Fruit fly (Drosophila melanogaster) whole organism, wandering third instar larva: ENCODE measurements around the gene TrissinR.

ENCODE experiments used
- Abd-B ChIP-seq: fragments of >200 bp; optimal IDR thresholded peaks from 2 replicates; lab custom pipeline; 2017; ENCODE audit warnings: missing biosample characterization, missing genetic modification characterization
- CG9705 ChIP-seq: fragments of 200-800 bp; sonication (Bioruptor generic); optimal IDR thresholded peaks from 2 replicates; lab custom pipeline; 2018; ENCODE audit warnings: missing biosample characterization, mild to moderate bottlenecking, missing genetic modification characterization
- fru ChIP-seq: fragments of 200-800 bp; sonication (Bioruptor generic); optimal IDR thresholded peaks from 3 replicates; lab custom pipeline; 2016; ENCODE audit warnings: missing biosample characterization, mild to moderate bottlenecking, missing genetic modification characterization
- pan ChIP-seq: fragments of >200 bp; optimal IDR thresholded peaks from 2 replicates; lab custom pipeline; 2017

DNA sequence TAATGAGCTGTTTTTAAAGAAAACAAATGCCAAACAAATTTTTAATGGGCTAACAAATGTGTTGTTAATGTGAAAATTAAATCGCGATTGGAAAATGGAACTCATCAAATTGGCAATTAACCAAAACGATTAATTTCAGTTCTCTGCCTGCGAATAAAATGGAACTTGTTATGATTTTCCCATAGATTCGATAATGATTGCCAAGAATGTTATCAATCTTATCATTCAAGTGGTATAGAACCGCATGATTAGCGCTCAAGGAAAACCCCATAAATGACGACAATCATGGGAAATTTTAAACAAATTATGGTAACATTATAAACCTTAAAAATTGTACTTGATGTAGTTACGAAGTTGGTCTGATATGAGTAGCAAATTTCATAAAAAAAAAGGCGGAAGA lies 25.2 kb upstream of the TrissinR start:
- no peak for TF ChIP-seq Abd-B (GFP tag; lab: Kevin White, UChicago)
- TF ChIP-seq CG9705: no peak
- no peak for TF ChIP-seq fru (GFP tag; lab: Kevin White, UChicago)
- no peak for TF ChIP-seq pan (lab: Kevin White, UChicago)
